Fruit fly (Drosophila melanogaster) whole organism, embryonic: Measurements from ENCODE around the gene Baldspot.

ENCODE experiments used
- Adf1 ChIP-seq: fragments of 200-800 bp; sonication (Bioruptor generic); IDR thresholded peaks from 2 replicates; pipeline ENCODE4 v1.3.6; 2022; ENCODE audit warnings: missing biosample characterization, missing genetic modification characterization
- Awh ChIP-seq: fragments of 200-800 bp; sonication (Bioruptor generic); IDR thresholded peaks from 2 replicates; pipeline ENCODE4, ENCODE4 v1.3.6; 2022; ENCODE audit warnings: missing biosample characterization, missing genetic modification characterization
- Blimp-1 ChIP-seq: fragments of 200-800 bp; sonication (Bioruptor generic); optimal IDR thresholded peaks from 3 replicates; lab custom pipeline; 2018; ENCODE audit warnings: missing biosample characterization, missing genetic modification characterization, mild to moderate bottlenecking, moderate library complexity, missing genetic modification reagents
- CG11247 ChIP-seq: fragments of 200-800 bp; sonication (Bioruptor generic); IDR thresholded peaks from 2 replicates; pipeline ENCODE4 v1.3.6; 2022; ENCODE audit warnings: missing biosample characterization, missing genetic modification characterization
- CG11723 ChIP-seq: fragments of 200-800 bp; sonication (Bioruptor generic); optimal IDR thresholded peaks from 2 replicates; lab custom pipeline; 2017; ENCODE audit warnings: missing biosample characterization, mild to moderate bottlenecking, missing genetic modification characterization
- CG13287 ChIP-seq: fragments of 200-800 bp; sonication (Bioruptor generic); IDR thresholded peaks from 2 replicates; pipeline ENCODE4 v1.3.6; 2022; ENCODE audit warnings: missing biosample characterization, missing genetic modification characterization; ENCODE audit not compliant: partially characterized antibody
- CG13624 ChIP-seq: fragments of 200-800 bp; sonication (Bioruptor generic); optimal IDR thresholded peaks from 2 replicates; lab custom pipeline; 2016; ENCODE audit warnings: missing biosample characterization, missing genetic modification characterization
- CG14441 ChIP-seq: fragments of 200-800 bp; sonication (Bioruptor generic); IDR thresholded peaks from 2 replicates; pipeline ENCODE4 v1.3.6; 2022; ENCODE audit warnings: missing biosample characterization, missing genetic modification characterization
- CG17328 ChIP-seq: fragments of 200-800 bp; sonication (Bioruptor generic); IDR thresholded peaks from 2 replicates; pipeline ENCODE4 v1.3.6; 2022; ENCODE audit warnings: missing biosample characterization, missing genetic modification characterization
- CG1792 ChIP-seq: fragments of 200-800 bp; sonication (Bioruptor generic); optimal IDR thresholded peaks from 2 replicates; lab custom pipeline; 2016; ENCODE audit warnings: missing biosample characterization, missing genetic modification characterization
- CG1832 ChIP-seq: fragments of 200-800 bp; sonication (Bioruptor generic); optimal IDR thresholded peaks from 2 replicates; lab custom pipeline; 2017; ENCODE audit warnings: missing biosample characterization, mild to moderate bottlenecking, missing genetic modification characterization, inconsistent platforms
- CG2678 ChIP-seq: fragments of 200-800 bp; sonication (Bioruptor generic); optimal IDR thresholded peaks from 3 replicates; lab custom pipeline; 2019; ENCODE audit warnings: missing biosample characterization, mild to moderate bottlenecking, missing genetic modification characterization, moderate library complexity
- CG31365 ChIP-seq: fragments of 200-800 bp; sonication (Bioruptor generic); optimal IDR thresholded peaks from 2 replicates; lab custom pipeline; 2018; ENCODE audit warnings: missing biosample characterization, mild to moderate bottlenecking, missing genetic modification characterization
- CG32532 ChIP-seq: fragments of 200-800 bp; sonication (Bioruptor generic); IDR thresholded peaks from 2 replicates; pipeline ENCODE4 v1.3.6; 2022; ENCODE audit warnings: missing biosample characterization, missing genetic modification characterization
- CG3838 ChIP-seq: fragments of 200-800 bp; sonication (Bioruptor generic); optimal IDR thresholded peaks from 3 replicates; lab custom pipeline; 2016; ENCODE audit warnings: missing biosample characterization, missing genetic modification characterization
- CG43689 ChIP-seq: fragments of 200-800 bp; sonication (Bioruptor generic); IDR thresholded peaks from 2 replicates; pipeline ENCODE4 v1.3.6; 2022; ENCODE audit warnings: missing biosample characterization, missing genetic modification characterization
- CG4820 ChIP-seq: fragments of 200-800 bp; sonication (Bioruptor generic); optimal IDR thresholded peaks from 3 replicates; lab custom pipeline; 2016; ENCODE audit warnings: missing biosample characterization, missing genetic modification characterization
- CG6254 ChIP-seq: fragments of 200-800 bp; sonication (Bioruptor generic); optimal IDR thresholded peaks from 3 replicates; lab custom pipeline; 2017; ENCODE audit warnings: mild to moderate bottlenecking, missing biosample characterization, missing genetic modification reagents, missing genetic modification characterization
- CG6791 ChIP-seq: fragments of 200-800 bp; sonication (Bioruptor generic); IDR thresholded peaks from 3 replicates; pipeline ENCODE4 v1.3.6; 2022; ENCODE audit warnings: missing biosample characterization, missing genetic modification characterization; ENCODE audit not compliant: partially characterized antibody
- CG7839 ChIP-seq: fragments of 200-800 bp; sonication (Bioruptor generic); optimal IDR thresholded peaks from 3 replicates; lab custom pipeline; 2018; ENCODE audit warnings: missing biosample characterization, mild to moderate bottlenecking, missing genetic modification characterization, moderate library complexity
- CG7963 ChIP-seq: fragments of 200-800 bp; sonication (Bioruptor generic); IDR thresholded peaks from 3 replicates; pipeline ENCODE4 v1.3.6; 2022; ENCODE audit warnings: missing biosample characterization, missing genetic modification characterization; ENCODE audit not compliant: partially characterized antibody
- CG8290 ChIP-seq, 3 experiments: fragments of 200-800 bp; sonication (Bioruptor generic); optimal IDR thresholded peaks; 2 replicates each; lab custom pipeline; 2016 to 2019; ENCODE audit warnings: missing biosample characterization in 3 of 3, missing genetic modification characterization in 3 of 3, mild to moderate bottlenecking in 2 of 3, moderate library complexity in 1 of 3
- CG9437 ChIP-seq: fragments of 200-800 bp; sonication (Bioruptor generic); optimal IDR thresholded peaks from 2 replicates; lab custom pipeline; 2018; ENCODE audit warnings: missing biosample characterization, mild to moderate bottlenecking, missing genetic modification characterization
- D19B ChIP-seq: fragments of 200-800 bp; sonication (Bioruptor generic); optimal IDR thresholded peaks from 2 replicates; lab custom pipeline; 2017; ENCODE audit warnings: missing biosample characterization, mild to moderate bottlenecking, missing genetic modification characterization
- Doc2 ChIP-seq: fragments of 200-800 bp; sonication (Bioruptor generic); IDR thresholded peaks from 2 replicates; pipeline ENCODE4 v1.3.6; 2022; ENCODE audit warnings: missing biosample characterization, missing genetic modification characterization
- E2f1 ChIP-seq: fragments of 200-800 bp; sonication (Bioruptor generic); IDR thresholded peaks from 2 replicates; pipeline ENCODE4 v1.3.6; 2022; ENCODE audit warnings: missing biosample characterization, missing genetic modification characterization
- H2.0 ChIP-seq: fragments of 200-800 bp; sonication (Bioruptor generic); IDR thresholded peaks from 2 replicates; pipeline ENCODE4 v1.3.6; 2022; ENCODE audit warnings: missing biosample characterization, missing genetic modification characterization
- Hr3 ChIP-seq: fragments of 200-800 bp; sonication (Bioruptor generic); optimal IDR thresholded peaks from 3 replicates; lab custom pipeline; 2016; ENCODE audit warnings: missing biosample characterization, missing genetic modification characterization
- Hr39 ChIP-seq: fragments of >200 bp; optimal IDR thresholded peaks from 2 replicates; lab custom pipeline; 2017
- Nf-YC ChIP-seq: fragments of 200-800 bp; optimal IDR thresholded peaks from 3 replicates; lab custom pipeline; 2019; ENCODE audit warnings: missing biosample characterization, mild to moderate bottlenecking, missing genetic modification characterization, moderate library complexity
- Pdp1 ChIP-seq, 2 experiments: fragments of 200-800 bp; sonication (Bioruptor generic); optimal IDR thresholded peaks; 3 replicates each; lab custom pipeline; 2016; ENCODE audit warnings: missing biosample characterization in 2 of 2, missing genetic modification characterization in 2 of 2, mild to moderate bottlenecking in 1 of 2, moderate library complexity in 1 of 2
- Ptx1 ChIP-seq: fragments of 200-800 bp; sonication (Bioruptor generic); IDR thresholded peaks from 2 replicates; pipeline ENCODE4 v1.3.6; 2022; ENCODE audit warnings: missing biosample characterization, missing genetic modification characterization
- Rfx ChIP-seq: fragments of 200-800 bp; sonication (Bioruptor generic); IDR thresholded peaks from 2 replicates; pipeline ENCODE4 v1.3.6; 2022; ENCODE audit warnings: missing biosample characterization, missing genetic modification characterization
- Scr ChIP-seq: fragments of 200-800 bp; sonication (Bioruptor generic); IDR thresholded peaks from 2 replicates; pipeline ENCODE4 v1.3.6; 2022; ENCODE audit warnings: missing biosample characterization, missing genetic modification characterization; ENCODE audit not compliant: partially characterized antibody
- ash1 ChIP-seq: fragments of 200-800 bp; sonication (Bioruptor generic); optimal IDR thresholded peaks from 2 replicates; lab custom pipeline; 2018; ENCODE audit warnings: missing biosample characterization, mild to moderate bottlenecking, missing genetic modification characterization
- bab2 ChIP-seq: fragments of 200-800 bp; sonication (Bioruptor generic); optimal IDR thresholded peaks from 2 replicates; lab custom pipeline; 2016; ENCODE audit warnings: missing biosample characterization, missing genetic modification characterization
- btn ChIP-seq: fragments of 200-800 bp; sonication (Bioruptor generic); optimal IDR thresholded peaks from 2 replicates; lab custom pipeline; 2016; ENCODE audit warnings: missing biosample characterization, missing genetic modification characterization
- dm ChIP-seq: fragments of 200-800 bp; sonication (Bioruptor generic); optimal IDR thresholded peaks from 3 replicates; lab custom pipeline; 2016; ENCODE audit warnings: missing biosample characterization, missing genetic modification characterization
- en ChIP-seq: fragments of 200-800 bp; sonication (Bioruptor generic); optimal IDR thresholded peaks from 2 replicates; lab custom pipeline; 2016; ENCODE audit warnings: missing biosample characterization, missing genetic modification characterization
- ftz-f1 ChIP-seq: fragments of 200-800 bp; sonication (Bioruptor generic); optimal IDR thresholded peaks from 2 replicates; lab custom pipeline; 2016; ENCODE audit warnings: missing biosample characterization, missing genetic modification characterization
- grau ChIP-seq: fragments of 200-800 bp; optimal IDR thresholded peaks from 3 replicates; lab custom pipeline; 2019; ENCODE audit warnings: missing biosample characterization, mild to moderate bottlenecking, missing genetic modification characterization, moderate library complexity
- jumu ChIP-seq: fragments of 200-800 bp; sonication (Bioruptor generic); optimal IDR thresholded peaks from 3 replicates; lab custom pipeline; 2016; ENCODE audit warnings: missing biosample characterization, missing genetic modification characterization
- ken ChIP-seq: fragments of 200-800 bp; sonication (Bioruptor generic); IDR thresholded peaks from 3 replicates; pipeline ENCODE4 v1.3.6; 2022; ENCODE audit warnings: missing biosample characterization, missing genetic modification characterization
- peb ChIP-seq: fragments of 200-800 bp; sonication (Bioruptor generic); IDR thresholded peaks from 2 replicates; pipeline ENCODE4 v1.3.6; 2022; ENCODE audit warnings: missing biosample characterization, missing genetic modification characterization
- sisA ChIP-seq: fragments of 200-800 bp; sonication (Bioruptor generic); IDR thresholded peaks from 2 replicates; pipeline ENCODE4 v1.3.6; 2022; ENCODE audit warnings: missing biosample characterization, missing genetic modification characterization
- tap ChIP-seq: fragments of 200-800 bp; optimal IDR thresholded peaks from 3 replicates; lab custom pipeline; 2019; ENCODE audit warnings: missing biosample characterization, mild to moderate bottlenecking, missing genetic modification characterization, moderate library complexity
- tin ChIP-seq: fragments of 200-800 bp; sonication (Bioruptor generic); optimal IDR thresholded peaks from 3 replicates; lab custom pipeline; 2016; ENCODE audit warnings: missing biosample characterization, missing genetic modification characterization
- ttk ChIP-seq: fragments of 200-800 bp; sonication (Bioruptor generic); IDR thresholded peaks from 2 replicates; pipeline ENCODE4 v2.1.2; 2022; ENCODE audit warnings: missing biosample characterization, missing genetic modification characterization
- usp ChIP-seq: fragments of >200 bp; optimal IDR thresholded peaks from 2 replicates; lab custom pipeline; 2017; ENCODE audit warnings: missing biosample characterization, missing genetic modification characterization
- vfl ChIP-seq: fragments of 200-800 bp; sonication (Bioruptor generic); optimal IDR thresholded peaks from 2 replicates; lab custom pipeline; 2016; ENCODE audit warnings: missing biosample characterization, missing genetic modification characterization
- wdn ChIP-seq: fragments of 200-800 bp; sonication (Bioruptor generic); IDR thresholded peaks from 2 replicates; pipeline ENCODE4 v1.3.6; 2022; ENCODE audit warnings: missing biosample characterization, missing genetic modification characterization
- zfh2 ChIP-seq: fragments of 200-800 bp; sonication (Bioruptor generic); optimal IDR thresholded peaks from 2 replicates; lab custom pipeline; 2016; ENCODE audit warnings: missing biosample characterization, missing genetic modification characterization

The Baldspot gene

dm6 chr3L:16642088-16642507 is 19.3 kb downstream of the Baldspot start (continued):
- TF ChIP-seq ash1 (GFP tag; lab: Kevin White, UChicago) (no peak), sisA (GFP tag; lab: Robert Waterston, UW) (no peak; the same call in none of the 2 replicates), Blimp-1 (GFP tag; lab: Kevin White, UChicago) (peak; percentile 68), Ptx1 (GFP tag; lab: Robert Waterston, UW) (peak; percentile 53), CG8290 (GFP tag; optimal IDR thresholded peaks at IDR 0.05; lab: Kevin White, UChicago) (peak; percentile 4), CG8290 (tag; optimal IDR thresholded peaks at IDR 0.05; lab: Kevin White, UChicago) (no peak), Nf-YC (tag; lab: Kevin White, UChicago) (no peak), CG2678 (tag; lab: Kevin White, UChicago) (peak; percentile 78), CG11247 (GFP tag; lab: Robert Waterston, UW) (peak; percentile 42; the same call in 1 of the 2 replicates), CG11723 (GFP tag; lab: Kevin White, UChicago) (peak; percentile 36), CG3838 (GFP tag; lab: Kevin White, UChicago) (no peak), CG14441 (0 out of 2 replicates have a peak, but pooled peaks have one; percentile 12), ken (GFP tag; lab: Robert Waterston, UW) (peak; percentile 27; the same call in 2 of the 3 replicates), usp (GFP tag; lab: Kevin White, UChicago) (no peak), Hr3 (GFP tag; lab: Kevin White, UChicago) (peak; percentile 54), Adf1 (GFP tag; lab: Robert Waterston, UW) (no peak), CG6254 (GFP tag; lab: Kevin White, UChicago) (peak; percentile 56), ttk (GFP tag; lab: Robert Waterston, UW) (no peak), zfh2 (GFP tag; lab: Kevin White, UChicago) (no peak), CG32532 (no peak), E2f1 (GFP tag; lab: Robert Waterston, UW) (no peak), CG6791 (GFP tag; lab: Robert Waterston, UW) (no peak), grau (tag; lab: Kevin White, UChicago) (peak; percentile 65), tap (tag; lab: Kevin White, UChicago) (peak; percentile 49), tin (GFP tag; lab: Kevin White, UChicago) (peak; percentile 74), Pdp1 (GFP tag; optimal IDR thresholded peaks at IDR 0.05; lab: Kevin White, UChicago) (peak in 1 of 2 experiments; percentile 2), vfl (no peak), Doc2 (no peak), wdn (no peak), CG17328 (GFP tag; lab: Robert Waterston, UW) (no peak), ftz-f1 (GFP tag; lab: Kevin White, UChicago) (no peak), CG7839 (tag; lab: Kevin White, UChicago) (peak; percentile 67), CG9437 (GFP tag; lab: Kevin White, UChicago) (peak; percentile 68), Scr (GFP tag; lab: Robert Waterston, UW) (no peak), dm (GFP tag; lab: Kevin White, UChicago) (no peak), bab2 (GFP tag; lab: Kevin White, UChicago) (no peak), D19B (GFP tag; lab: Kevin White, UChicago) (no peak), CG13287 (no peak), CG31365 (no peak), Awh (GFP tag; lab: Robert Waterston, UW) (no peak), CG13624 (GFP tag; lab: Kevin White, UChicago) (no peak), CG4820 (GFP tag; lab: Kevin White, UChicago) (peak; percentile 48), Hr39 (lab: Kevin White, UChicago) (no peak), btn (no peak), jumu (GFP tag; lab: Kevin White, UChicago) (no peak), en (GFP tag; lab: Kevin White, UChicago) (no peak), CG7963 (GFP tag; lab: Robert Waterston, UW) (no peak), CG43689 (GFP tag; lab: Robert Waterston, UW) (no peak), CG1792 (GFP tag; lab: Kevin White, UChicago) (no peak), CG1832 (GFP tag; lab: Kevin White, UChicago) (no peak), peb (GFP tag; lab: Robert Waterston, UW) (0 out of 2 replicates have a peak, but pooled peaks have one; percentile 39), Rfx (GFP tag; lab: Robert Waterston, UW) (no peak), H2.0 (GFP tag; lab: Robert Waterston, UW) (no peak)
